Worm (Caenorhabditis elegans) whole organism, L4 larva: Measurements from ENCODE around the gene Y17G7B.18.
A peak's percentile ranks its signal among the peaks of the same experiment; 100 is the strongest.

Experiments used
- F10B5.3 ChIP-seq: sonication (generic microtip); optimal IDR thresholded peaks from 2 replicates; lab custom pipeline; 2016; ENCODE audit warnings: mild to moderate bottlenecking, missing genetic modification characterization, missing compliant biosample characterization
- F26F4.8 ChIP-seq: fragments of 200-800 bp; sonication (Bioruptor generic); conservative IDR thresholded peaks from 2 replicates; pipeline ENCODE4 v1.3.6; 2022; ENCODE audit warnings: missing genetic modification characterization, missing compliant biosample characterization
- F37D6.2 ChIP-seq: sonication (generic microtip); optimal IDR thresholded peaks from 2 replicates; lab custom pipeline; 2016; ENCODE audit warnings: mild to moderate bottlenecking, missing genetic modification characterization, missing compliant biosample characterization
- Y48G9A.11 ChIP-seq: fragments of 200-800 bp; sonication (Bioruptor generic); IDR thresholded peaks from 2 replicates; pipeline ENCODE4 v1.3.6; 2022; ENCODE audit warnings: missing genetic modification reagents, missing genetic modification characterization, missing compliant biosample characterization
- ZK546.5 ChIP-seq, 2 experiments: sonication (generic microtip); optimal IDR thresholded peaks; 2 replicates each; lab custom pipeline; 2017; ENCODE audit warnings: missing biosample characterization in 2 of 2, missing genetic modification characterization in 2 of 2
- aha-1 ChIP-seq: fragments of 150-350 bp; peaks from one replicate; lab custom pipeline; 2014; ENCODE audit warnings: missing biosample characterization, missing genetic modification characterization
- arid-1 ChIP-seq: fragments of 200-800 bp; sonication (Bioruptor generic); conservative IDR thresholded peaks from 2 replicates; pipeline ENCODE4 v1.3.6; 2022; ENCODE audit warnings: missing genetic modification reagents, missing genetic modification characterization, missing compliant biosample characterization
- ceh-44 ChIP-seq: fragments of 200-800 bp; sonication (Bioruptor generic); IDR thresholded peaks from 2 replicates; pipeline ENCODE4 v1.3.6; 2022; ENCODE audit warnings: missing genetic modification reagents, missing genetic modification characterization, missing compliant biosample characterization
- ceh-82 ChIP-seq: sonication (generic microtip); optimal IDR thresholded peaks from 2 replicates; lab custom pipeline; 2017; ENCODE audit warnings: missing biosample characterization, missing genetic modification characterization
- ces-1 ChIP-seq: fragments of 150-350 bp; sonication (generic microtip); optimal IDR thresholded peaks from 4 replicates; lab custom pipeline; 2014; ENCODE audit warnings: missing biosample characterization, missing genetic modification reagents, missing genetic modification characterization
- cey-2 ChIP-seq: sonication (generic microtip); optimal IDR thresholded peaks from 3 replicates; lab custom pipeline; 2017; ENCODE audit warnings: missing genetic modification characterization, mild to moderate bottlenecking, missing compliant biosample characterization, antibody characterized with exemption, borderline replicate concordance; ENCODE audit not compliant: insufficient read depth
- dmd-6 ChIP-seq: fragments of 200-800 bp; sonication (Bioruptor generic); IDR thresholded peaks from 2 replicates; pipeline ENCODE4 v1.3.6; 2022; ENCODE audit warnings: missing genetic modification reagents, missing genetic modification characterization, missing compliant biosample characterization
- dmd-9 ChIP-seq: fragments of 200-800 bp; sonication (Bioruptor generic); IDR thresholded peaks from 2 replicates; pipeline ENCODE4 v1.3.6; 2022; ENCODE audit warnings: missing genetic modification reagents, missing genetic modification characterization, missing compliant biosample characterization
- dpl-1 ChIP-seq: fragments of 150-350 bp; optimal IDR thresholded peaks from 2 replicates; lab custom pipeline; 2014; ENCODE audit warnings: missing biosample characterization, missing genetic modification reagents, missing genetic modification characterization
- egl-27 ChIP-seq: sonication (generic microtip); optimal IDR thresholded peaks from 3 replicates; lab custom pipeline; 2017; ENCODE audit warnings: missing biosample characterization, missing genetic modification reagents, missing genetic modification characterization
- gei-8 ChIP-seq: fragments of 200-800 bp; sonication (Bioruptor generic); optimal IDR thresholded peaks from 2 replicates; lab custom pipeline; 2018; ENCODE audit warnings: mild to moderate bottlenecking, missing genetic modification characterization, missing compliant biosample characterization
- hlh-11 ChIP-seq: fragments of 200-800 bp; sonication (Bioruptor generic); optimal IDR thresholded peaks from 2 replicates; lab custom pipeline; 2018; ENCODE audit warnings: mild to moderate bottlenecking, missing genetic modification characterization, missing compliant biosample characterization
- lin-1 ChIP-seq: fragments of 200-800 bp; sonication (Bioruptor generic); IDR thresholded peaks from 2 replicates; pipeline ENCODE4 v1.3.6; 2022; ENCODE audit warnings: missing genetic modification reagents, missing genetic modification characterization, missing compliant biosample characterization
- lin-38 ChIP-seq: fragments of 200-800 bp; sonication (Bioruptor generic); IDR thresholded peaks from 2 replicates; pipeline ENCODE4 v1.3.6; 2022; ENCODE audit warnings: missing genetic modification reagents, missing genetic modification characterization, missing compliant biosample characterization
- madf-5 ChIP-seq, 2 experiments: fragments of 200-800 bp; sonication (Bioruptor generic); IDR thresholded peaks; 2 replicates each; pipeline ENCODE4 v1.3.6; 2022; ENCODE audit warnings: missing compliant biosample characterization in 2 of 2, missing genetic modification characterization in 2 of 2
- nhr-10 ChIP-seq: fragments of 150-350 bp; optimal IDR thresholded peaks from 2 replicates; lab custom pipeline; 2014; ENCODE audit warnings: missing biosample characterization, missing genetic modification characterization
- nhr-102 ChIP-seq: sonication (generic microtip); optimal IDR thresholded peaks from 2 replicates; lab custom pipeline; 2016; ENCODE audit warnings: mild to moderate bottlenecking, missing genetic modification characterization, moderate library complexity, missing compliant biosample characterization
- nhr-111 ChIP-seq: fragments of 200-800 bp; sonication (Bioruptor generic); optimal IDR thresholded peaks from 2 replicates; lab custom pipeline; 2018; ENCODE audit warnings: mild to moderate bottlenecking, missing genetic modification characterization, missing compliant biosample characterization
- nhr-25 ChIP-seq: sonication (generic microtip); optimal IDR thresholded peaks from 2 replicates; lab custom pipeline; 2017; ENCODE audit warnings: missing genetic modification characterization, mild to moderate bottlenecking, missing compliant biosample characterization, antibody characterized with exemption, moderate library complexity, borderline replicate concordance; ENCODE audit not compliant: insufficient read depth
- nhr-41 ChIP-seq: fragments of 200-800 bp; sonication (Bioruptor generic); IDR thresholded peaks from 2 replicates; pipeline ENCODE4 v1.3.6; 2022; ENCODE audit warnings: missing genetic modification reagents, missing genetic modification characterization, missing compliant biosample characterization
- php-3 ChIP-seq: fragments of 200-800 bp; sonication (Bioruptor generic); IDR thresholded peaks from 2 replicates; pipeline ENCODE4 v1.3.6; 2022; ENCODE audit warnings: missing genetic modification reagents, missing genetic modification characterization, missing compliant biosample characterization
- pqm-1 ChIP-seq: sonication (generic microtip); optimal IDR thresholded peaks from 2 replicates; lab custom pipeline; 2017; ENCODE audit warnings: missing biosample characterization, missing genetic modification characterization
- sdz-12 ChIP-seq: fragments of 200-800 bp; sonication (Bioruptor generic); optimal IDR thresholded peaks from 2 replicates; lab custom pipeline; 2018; ENCODE audit warnings: mild to moderate bottlenecking, missing genetic modification characterization, missing compliant biosample characterization
- set-16 ChIP-seq: fragments of 200-800 bp; sonication (Bioruptor generic); IDR thresholded peaks from 2 replicates; pipeline ENCODE4 v1.3.6; 2022; ENCODE audit warnings: missing genetic modification reagents, missing genetic modification characterization, missing compliant biosample characterization
- spr-1 ChIP-seq: sonication (generic microtip); optimal IDR thresholded peaks from 2 replicates; lab custom pipeline; 2016; ENCODE audit warnings: mild to moderate bottlenecking, missing genetic modification characterization, missing compliant biosample characterization
- tag-97 ChIP-seq: fragments of 200-800 bp; sonication (Bioruptor generic); IDR thresholded peaks from 2 replicates; pipeline ENCODE4 v1.3.6; 2022; ENCODE audit warnings: missing genetic modification characterization, missing compliant biosample characterization
- tra-1 ChIP-seq: fragments of 200-800 bp; sonication (Bioruptor generic); IDR thresholded peaks from 2 replicates; pipeline ENCODE4 v1.3.6; 2022; ENCODE audit warnings: missing genetic modification reagents, missing genetic modification characterization, missing compliant biosample characterization
- zip-2 ChIP-seq: fragments of 150-350 bp; optimal IDR thresholded peaks from 2 replicates; lab custom pipeline; 2014; ENCODE audit warnings: missing biosample characterization, missing genetic modification characterization
- ztf-7 ChIP-seq: fragments of 150-350 bp; optimal IDR thresholded peaks from 2 replicates; lab custom pipeline; 2014; ENCODE audit warnings: missing biosample characterization, missing genetic modification characterization

Gene Y17G7B.18

ce11 chrII:12130393-12130792 lies 22.7 kb upstream of the Y17G7B.18 start:
- TF ChIP-seq lin-1 (no peak), spr-1 (no peak), ces-1 (no peak), dmd-9 (no peak), zip-2 (tag; lab: Kevin White, UChicago) (no peak), lin-38 (GFP tag; lab: Robert Waterston, UW) (no peak), sdz-12 (GFP tag; lab: Kevin White, UChicago) (no peak), F26F4.8 (GFP tag; lab: Robert Waterston, UW) (no peak), F37D6.2 (tag; lab: Kevin White, UChicago) (no peak), dmd-6 (no peak), nhr-41 (GFP tag; lab: Robert Waterston, UW) (no peak), set-16 (GFP tag; lab: Robert Waterston, UW) (no peak), egl-27 (no peak), hlh-11 (tag; lab: Kevin White, UChicago) (no peak)

ce11 chrII:12122694-12123093 lies 15.0 kb upstream of the Y17G7B.18 start:
- TF ChIP-seq F26F4.8 (GFP tag; lab: Robert Waterston, UW) = 0 out of 2 replicates have a peak, but pooled peaks have one; percentile 69
- TF ChIP-seq Y48G9A.11 (GFP tag; lab: Robert Waterston, UW) = peak; percentile 49; the same call in 1 of the 2 replicates
- TF ChIP-seq lin-38 (GFP tag; lab: Robert Waterston, UW) = peak; percentile 54
- 0 out of 2 replicates have a peak, but pooled peaks have one; percentile 41 for TF ChIP-seq ceh-44 (GFP tag; lab: Robert Waterston, UW)
- peak; percentile 88 for TF ChIP-seq aha-1 (tag; lab: Kevin White, UChicago)

- TF ChIP-seq tra-1 (GFP tag; lab: Robert Waterston, UW) = 0 out of 2 replicates have a peak, but pooled peaks have one; percentile 48
- no peak for TF ChIP-seq ceh-82 (tag; lab: Kevin White, UChicago)
- TF ChIP-seq aha-1 (tag; lab: Kevin White, UChicago) = peak; percentile 18
- no peak for TF ChIP-seq madf-5 (GFP tag; IDR thresholded peaks at IDR 0.05; lab: Robert Waterston, UW)
- no peak for TF ChIP-seq lin-1
- 0 out of 2 replicates have a peak, but pooled peaks have one; percentile 25 for TF ChIP-seq set-16 (GFP tag; lab: Robert Waterston, UW)
Observed at ce11 chrII:12110997-12111396, 3.3 kb upstream of the Y17G7B.18 start.

- TF ChIP-seq nhr-111 (GFP tag; lab: Kevin White, UChicago) = no peak
- no peak for TF ChIP-seq php-3 (GFP tag; lab: Robert Waterston, UW)
- TF ChIP-seq nhr-25 (tag; lab: Kevin White, UChicago) = no peak
- no peak for TF ChIP-seq tag-97 (GFP tag; lab: Robert Waterston, UW)
- no peak for TF ChIP-seq nhr-10 (tag; lab: Kevin White, UChicago)
- no peak for TF ChIP-seq pqm-1 (tag; lab: Kevin White, UChicago)
- TF ChIP-seq ZK546.5 (tag; optimal IDR thresholded peaks at IDR 0.05; lab: Kevin White, UChicago) = no peak
- TF ChIP-seq lin-38 (GFP tag; lab: Robert Waterston, UW) = no peak
- TF ChIP-seq F10B5.3 (tag; lab: Kevin White, UChicago) = no peak
- TF ChIP-seq ztf-7 (tag; lab: Kevin White, UChicago) = no peak
- no peak for TF ChIP-seq gei-8 (GFP tag; lab: Kevin White, UChicago)
- TF ChIP-seq dpl-1 (GFP tag; lab: Kevin White, UChicago) = no peak
- TF ChIP-seq hlh-11 (tag; lab: Kevin White, UChicago) = no peak
- no peak for TF ChIP-seq zip-2 (tag; lab: Kevin White, UChicago)
- no peak for TF ChIP-seq arid-1 (GFP tag; lab: Robert Waterston, UW)
- no peak for TF ChIP-seq cey-2 (tag; lab: Kevin White, UChicago)
- TF ChIP-seq F26F4.8 (GFP tag; lab: Robert Waterston, UW) = no peak
- TF ChIP-seq nhr-102 (tag; lab: Kevin White, UChicago) = no peak
- TF ChIP-seq, all 104 proteins: peak for 0
Observed at ce11 chrII:12108843-12109242, 1.2 kb upstream of the Y17G7B.18 start.
